Fruit fly (Drosophila melanogaster) whole organism, adult: ENCODE data around the gene Hers.
"Not testable (repeated sequence)": the region's sequence is repeated elsewhere in the genome, so short reads cannot be mapped to it uniquely, and the experiment has no call there.

Source experiments
- CG12768 ChIP-seq: fragments of 200-800 bp; sonication (Bioruptor generic); optimal IDR thresholded peaks from 2 replicates; lab custom pipeline; 2017; ENCODE audit warnings: missing biosample characterization, missing genetic modification characterization, mild to moderate bottlenecking, moderate library complexity, missing genetic modification reagents
- CG1620 ChIP-seq: fragments of 200-800 bp; sonication (Bioruptor generic); optimal IDR thresholded peaks from 2 replicates; lab custom pipeline; 2016; ENCODE audit warnings: missing biosample characterization, missing genetic modification characterization
- CG33017 ChIP-seq: fragments of 200-800 bp; sonication (Bioruptor generic); optimal IDR thresholded peaks from 2 replicates; lab custom pipeline; 2018; ENCODE audit warnings: missing biosample characterization, mild to moderate bottlenecking, missing genetic modification characterization, moderate library complexity
- CG5204 ChIP-seq: fragments of 200-800 bp; sonication (Bioruptor generic); optimal IDR thresholded peaks from 2 replicates; lab custom pipeline; 2016; ENCODE audit warnings: missing biosample characterization, missing genetic modification characterization
- CG7045 ChIP-seq: fragments of 200-800 bp; sonication (Bioruptor generic); optimal IDR thresholded peaks from 2 replicates; lab custom pipeline; 2017; ENCODE audit warnings: missing biosample characterization, mild to moderate bottlenecking, missing genetic modification characterization
- Clk ChIP-seq: fragments of 200-800 bp; sonication (Bioruptor generic); optimal IDR thresholded peaks from 2 replicates; lab custom pipeline; 2017; ENCODE audit warnings: missing biosample characterization, missing genetic modification characterization
- Crg-1 ChIP-seq: fragments of 200-800 bp; sonication (Bioruptor generic); optimal IDR thresholded peaks from 2 replicates; lab custom pipeline; 2016; ENCODE audit warnings: missing biosample characterization, missing genetic modification characterization
- Hr96 ChIP-seq: fragments of 200-800 bp; sonication (Bioruptor generic); optimal IDR thresholded peaks from 2 replicates; lab custom pipeline; 2016; ENCODE audit warnings: missing biosample characterization, missing genetic modification characterization
- Mnt ChIP-seq: fragments of 200-800 bp; sonication (Bioruptor generic); optimal IDR thresholded peaks from 2 replicates; lab custom pipeline; 2016; ENCODE audit warnings: missing biosample characterization, mild to moderate bottlenecking, missing genetic modification characterization
- bab1 ChIP-seq: fragments of 200-800 bp; sonication (Bioruptor generic); optimal IDR thresholded peaks from 3 replicates; lab custom pipeline; 2019; ENCODE audit warnings: missing biosample characterization, mild to moderate bottlenecking, missing genetic modification characterization, moderate library complexity
- cic ChIP-seq: fragments of 200-800 bp; sonication (Bioruptor generic); optimal IDR thresholded peaks from 2 replicates; lab custom pipeline; 2017; ENCODE audit warnings: missing biosample characterization, mild to moderate bottlenecking, missing genetic modification characterization, moderate library complexity
- cnc ChIP-seq, 2 experiments: fragments of >200 bp; optimal IDR thresholded peaks; 2 replicates each; lab custom pipeline; 2017
- kay ChIP-seq: fragments of 200-800 bp; sonication (Bioruptor generic); peaks from one replicate; lab custom pipeline; 2016; ENCODE audit warnings: missing biosample characterization, missing genetic modification characterization, borderline replicate concordance
- ovo ChIP-seq: fragments of 200-800 bp; sonication (Bioruptor generic); optimal IDR thresholded peaks from 2 replicates; lab custom pipeline; 2016; ENCODE audit warnings: missing biosample characterization, missing genetic modification characterization
- pad ChIP-seq: fragments of 200-800 bp; sonication (Bioruptor generic); optimal IDR thresholded peaks from 3 replicates; lab custom pipeline; 2017; ENCODE audit warnings: missing biosample characterization, missing genetic modification characterization, mild to moderate bottlenecking, moderate library complexity, missing genetic modification reagents
- tj ChIP-seq: fragments of 200-800 bp; sonication (Bioruptor generic); optimal IDR thresholded peaks from 3 replicates; lab custom pipeline; 2017; ENCODE audit warnings: missing biosample characterization, mild to moderate bottlenecking, missing genetic modification characterization, moderate library complexity
- toe ChIP-seq: fragments of 200-800 bp; sonication (Bioruptor generic); optimal IDR thresholded peaks from 2 replicates; lab custom pipeline; 2016; ENCODE audit warnings: missing biosample characterization, missing genetic modification characterization

The Hers gene

dm6 chrX:19892070-19892469 lies 26.1 kb downstream of the Hers start:
- TF ChIP-seq tj (GFP tag; lab: Kevin White, UChicago) (no peak), Hr96 (GFP tag; lab: Kevin White, UChicago) (no peak), CG33017 (no peak)

dm6 chrX:19897328-19897990 lies 31.5 kb downstream of the Hers start:
- no peak for TF ChIP-seq Mnt
- peak; percentile 16 for TF ChIP-seq kay
- no peak for TF ChIP-seq cnc (optimal IDR thresholded peaks at IDR 0.05; lab: Kevin White, UChicago)
- peak; percentile 13 for TF ChIP-seq tj (GFP tag; lab: Kevin White, UChicago)
- peak; percentile 13 for TF ChIP-seq Hr96 (GFP tag; lab: Kevin White, UChicago)

dm6 chrX:19897991-19898473 lies 32.1 kb downstream of the Hers start:
- no peak for TF ChIP-seq CG5204 (GFP tag; lab: Kevin White, UChicago)
- no peak for TF ChIP-seq CG7045 (GFP tag; lab: Kevin White, UChicago)
- no peak for TF ChIP-seq Clk (GFP tag; lab: Kevin White, UChicago)
- no peak for TF ChIP-seq cic (GFP tag; lab: Kevin White, UChicago)
- no peak for TF ChIP-seq bab1
- no peak for TF ChIP-seq cnc (optimal IDR thresholded peaks at IDR 0.05; lab: Kevin White, UChicago)
- no peak for TF ChIP-seq Mnt
- TF ChIP-seq CG1620, result no peak
- TF ChIP-seq kay, result no peak
- TF ChIP-seq CG12768, result no peak

dm6 chrX:19899978-19900377 lies 34.0 kb downstream of the Hers start:
- TF ChIP-seq toe (no peak), cnc (optimal IDR thresholded peaks at IDR 0.05; lab: Kevin White, UChicago) (no peak), CG7045 (GFP tag; lab: Kevin White, UChicago) (no peak)

- not testable (repeated sequence) for TF ChIP-seq Hr96 (GFP tag; lab: Kevin White, UChicago); pad (GFP tag; lab: Kevin White, UChicago); ovo
Measured at dm6 chrX:19910017-19910416, 44.1 kb downstream of the Hers start, which contains the start of gene CG45486. Gene CG45486 (minus strand): TSS chrX:19910117.

dm6 chrX:19915181-19915580 lies 49.2 kb downstream of the Hers start, which contains the start of gene CG45487:
Gene CG45487 (minus strand): TSS chrX:19915281.
- TF ChIP-seq tj (GFP tag; lab: Kevin White, UChicago); Crg-1 (GFP tag; lab: Kevin White, UChicago); CG33017: not testable (repeated sequence)

- not testable (repeated sequence) for TF ChIP-seq Mnt; CG12768; Hr96 (GFP tag; lab: Kevin White, UChicago)
Measured at dm6 chrX:19920335-19920734, 54.4 kb downstream of the Hers start, which contains the start of gene CG45488. Gene CG45488 (minus strand): TSS chrX:19920435.

- TF ChIP-seq Clk (GFP tag; lab: Kevin White, UChicago); toe; ovo: not testable (repeated sequence)
Measured at dm6 chrX:19929078-19929477, 63.1 kb downstream of the Hers start, which contains the start of gene CG45489. Gene CG45489 (minus strand): TSS chrX:19929178.

- TF ChIP-seq CG33017, Mnt, CG1620: not testable (repeated sequence)
Measured at dm6 chrX:19934194-19934593, 68.2 kb downstream of the Hers start, which contains the start of gene CG45490. Gene CG45490 (minus strand): TSS chrX:19934294.

dm6 chrX:19938894-19939293 lies 72.9 kb downstream of the Hers start, which contains the start of gene CG45491:
Gene CG45491 (minus strand): TSS chrX:19938994.
- TF ChIP-seq Mnt; tj (GFP tag; lab: Kevin White, UChicago); cnc (optimal IDR thresholded peaks at IDR 0.05; lab: Kevin White, UChicago): not testable (repeated sequence)
